Worm (Caenorhabditis elegans): ENCODE measurements around the gene K02A6.3.

The K02A6.3 gene

ce11 chrX:8231858-8232257 is at the start of gene K02A6.3:
Gene K02A6.3, minus strand, starts transcription at chrX:8231931.
- TF ChIP-seq nhr-77 (tag; optimal IDR thresholded peaks at IDR 0.05) (no peak), pqm-1 (tag; optimal IDR thresholded peaks at IDR 0.05) (peak; percentile 81), tbx-2 (tag; optimal IDR thresholded peaks at IDR 0.05) (peak; percentile 71), nhr-43 (tag; optimal IDR thresholded peaks at IDR 0.05; ENCODE audit: poor library complexity, severe bottlenecking) (peak; percentile 92), lsy-12 (tag; optimal IDR thresholded peaks at IDR 0.05) (peak; percentile 84), ztf-4 (tag; optimal IDR thresholded peaks at IDR 0.05) (peak; percentile 61), sea-2 (GFP tag; optimal IDR thresholded peaks at IDR 0.05) (peak; percentile 29), elt-1 (tag; optimal IDR thresholded peaks at IDR 0.05) (peak; percentile 4), ceh-28 (tag; optimal IDR thresholded peaks at IDR 0.05) (peak; percentile 92), nhr-11 (tag; optimal IDR thresholded peaks at IDR 0.05) (peak; percentile 59), hmg-11 (tag; optimal IDR thresholded peaks at IDR 0.05) (peak; percentile 85), daf-12 (tag; optimal IDR thresholded peaks at IDR 0.05) (no peak), snpc-4 (tag; optimal IDR thresholded peaks at IDR 0.05) (peak; percentile 38), mdl-1 (tag; optimal IDR thresholded peaks at IDR 0.05) (peak; percentile 95), ZK546.5 (tag; optimal IDR thresholded peaks at IDR 0.05) (no peak), lin-39 (tag; optimal IDR thresholded peaks at IDR 0.05) (peak; percentile 76), ama-1 (optimal IDR thresholded peaks at IDR 0.05) (peak; percentile 76), unc-39 (tag; optimal IDR thresholded peaks at IDR 0.05) (no peak), unc-62 (GFP tag; optimal IDR thresholded peaks at IDR 0.05) (no peak), fkh-2 (tag; optimal IDR thresholded peaks at IDR 0.05) (no peak), egl-27 (tag; optimal IDR thresholded peaks at IDR 0.05) (peak; percentile 47), eor-1 (tag; optimal IDR thresholded peaks at IDR 0.05) (peak in 1 of 2 experiments; percentile 59), egl-5 (tag; optimal IDR thresholded peaks at IDR 0.05) (no peak), ceh-16 (tag; optimal IDR thresholded peaks at IDR 0.05) (no peak), nhr-25 (tag; optimal IDR thresholded peaks at IDR 0.05) (peak; percentile 94), R02D3.7 (tag; optimal IDR thresholded peaks at IDR 0.05) (peak; percentile 41), nhr-237 (tag; optimal IDR thresholded peaks at IDR 0.05) (no peak), elt-3 (tag; optimal IDR thresholded peaks at IDR 0.05) (no peak), pha-4 (tag; optimal IDR thresholded peaks at IDR 0.05) (peak; percentile 99), nhr-76 (tag; optimal IDR thresholded peaks at IDR 0.05) (peak; percentile 28), nfya-1 (tag; optimal IDR thresholded peaks at IDR 0.05; ENCODE audit: insufficient read depth) (peak; percentile 86), jun-1 (tag; optimal IDR thresholded peaks at IDR 0.05) (peak; percentile 88), skn-1 (tag; optimal IDR thresholded peaks at IDR 0.05) (peak; percentile 85), ztf-11 (tag; optimal IDR thresholded peaks at IDR 0.05) (no peak), elt-2 (tag; optimal IDR thresholded peaks at IDR 0.05) (peak; percentile 78), nhr-23 (tag; optimal IDR thresholded peaks at IDR 0.05) (peak; percentile 84)

ce11 chrX:8276984-8277383 is 45.3 kb upstream of the K02A6.3 start:
- TF ChIP-seq eor-1 (tag; optimal IDR thresholded peaks at IDR 0.05) (no peak), mdl-1 (tag; optimal IDR thresholded peaks at IDR 0.05) (no peak), nfya-1 (tag; optimal IDR thresholded peaks at IDR 0.05; ENCODE audit: insufficient read depth) (no peak), nhr-77 (tag; optimal IDR thresholded peaks at IDR 0.05) (no peak), lin-39 (tag; optimal IDR thresholded peaks at IDR 0.05) (no peak), lsy-12 (tag; optimal IDR thresholded peaks at IDR 0.05) (no peak), hmg-11 (tag; optimal IDR thresholded peaks at IDR 0.05) (no peak), fkh-2 (tag; optimal IDR thresholded peaks at IDR 0.05) (no peak), skn-1 (tag; optimal IDR thresholded peaks at IDR 0.05) (no peak), sea-2 (GFP tag; optimal IDR thresholded peaks at IDR 0.05) (no peak), R02D3.7 (tag; optimal IDR thresholded peaks at IDR 0.05) (no peak)

- TF ChIP-seq egl-5 (tag; optimal IDR thresholded peaks at IDR 0.05): no peak
- no peak for TF ChIP-seq snpc-4 (tag; optimal IDR thresholded peaks at IDR 0.05)
- TF ChIP-seq lsy-12 (tag; optimal IDR thresholded peaks at IDR 0.05): no peak
- TF ChIP-seq jun-1 (tag; optimal IDR thresholded peaks at IDR 0.05): no peak
- no peak for TF ChIP-seq pqm-1 (tag; optimal IDR thresholded peaks at IDR 0.05)
- peak; percentile 42 for TF ChIP-seq hmg-11 (tag; optimal IDR thresholded peaks at IDR 0.05)
- peak; percentile 60 for TF ChIP-seq nfya-1 (tag; optimal IDR thresholded peaks at IDR 0.05; ENCODE audit: insufficient read depth)
- TF ChIP-seq nhr-23 (tag; optimal IDR thresholded peaks at IDR 0.05): no peak
- no peak for TF ChIP-seq eor-1 (tag; optimal IDR thresholded peaks at IDR 0.05)
- TF ChIP-seq pha-4 (tag; optimal IDR thresholded peaks at IDR 0.05): peak; percentile 9
Measured at ce11 chrX:8276333-8276732, 44.6 kb upstream of the K02A6.3 start.

- no peak for TF ChIP-seq R02D3.7 (tag; optimal IDR thresholded peaks at IDR 0.05)
- TF ChIP-seq tbx-2 (tag; optimal IDR thresholded peaks at IDR 0.05): no peak
- TF ChIP-seq unc-39 (tag; optimal IDR thresholded peaks at IDR 0.05): no peak
- no peak for TF ChIP-seq nhr-77 (tag; optimal IDR thresholded peaks at IDR 0.05)
- TF ChIP-seq fos-1 (tag; optimal IDR thresholded peaks at IDR 0.05): no peak
- no peak for TF ChIP-seq nhr-28 (tag; optimal IDR thresholded peaks at IDR 0.05)
- no peak for TF ChIP-seq fkh-10 (GFP tag; optimal IDR thresholded peaks at IDR 0.05)
- no peak for TF ChIP-seq ceh-82 (tag; optimal IDR thresholded peaks at IDR 0.05)
- no peak for TF ChIP-seq nhr-12 (tag; optimal IDR thresholded peaks at IDR 0.05)
- no peak for TF ChIP-seq ceh-9 (tag; optimal IDR thresholded peaks at IDR 0.05)
- TF ChIP-seq sea-2 (GFP tag; optimal IDR thresholded peaks at IDR 0.05): no peak
- no peak for TF ChIP-seq egl-5 (tag; optimal IDR thresholded peaks at IDR 0.05)
- TF ChIP-seq lsy-12 (tag; optimal IDR thresholded peaks at IDR 0.05): no peak
Measured at ce11 chrX:8274869-8275268, 43.1 kb upstream of the K02A6.3 start, which contains the start of gene ksr-1. Gene ksr-1, plus strand, starts transcription at chrX:8275169.
